Fruit fly (Drosophila melanogaster): Measurements from ENCODE around the gene UQCR-C2.

dm6 chr3L:16582678-16583315 lies 1.1 kb upstream of the UQCR-C2 start, which contains the start of gene Rpn12:
- TF ChIP-seq Rel (GFP tag; optimal IDR thresholded peaks at IDR 0.05) (no peak), Rel (tag; optimal IDR thresholded peaks at IDR 0.05) (peak; percentile 50), Myc (optimal IDR thresholded peaks at IDR 0.05) (peak; percentile 15), pan (optimal IDR thresholded peaks at IDR 0.05) (no peak), br (GFP tag; optimal IDR thresholded peaks at IDR 0.05) (peak; percentile 22), Mio (GFP tag; optimal IDR thresholded peaks at IDR 0.05) (no peak), h (GFP tag; optimal IDR thresholded peaks at IDR 0.05) (peak; percentile 49), dmrt93B (GFP tag; optimal IDR thresholded peaks at IDR 0.05) (no peak), HLH106 (tag; optimal IDR thresholded peaks at IDR 0.05) (peak; percentile 65), fru (GFP tag; optimal IDR thresholded peaks at IDR 0.05) (peak; percentile 45), N (GFP tag; optimal IDR thresholded peaks at IDR 0.05) (no peak), brk (GFP tag; optimal IDR thresholded peaks at IDR 0.05) (no peak)

Data from whole organism, wandering third instar larva.